Fruit fly (Drosophila melanogaster) whole organism, embryonic: ENCODE results near the gene par-6.

Experiments used
- Ada2b ChIP-seq: fragments of 200-800 bp; sonication (Bioruptor generic); IDR thresholded peaks from 2 replicates; pipeline ENCODE4 v1.3.6; 2022; ENCODE audit warnings: missing biosample characterization, missing genetic modification characterization
- Adf1 ChIP-seq: fragments of 200-800 bp; sonication (Bioruptor generic); IDR thresholded peaks from 2 replicates; pipeline ENCODE4 v1.3.6; 2022; ENCODE audit warnings: missing biosample characterization, missing genetic modification characterization
- Antp ChIP-seq: fragments of 200-800 bp; sonication (Bioruptor generic); optimal IDR thresholded peaks from 3 replicates; lab custom pipeline; 2016; ENCODE audit warnings: missing biosample characterization, missing genetic modification characterization
- Blimp-1 ChIP-seq: fragments of 200-800 bp; sonication (Bioruptor generic); optimal IDR thresholded peaks from 3 replicates; lab custom pipeline; 2018; ENCODE audit warnings: missing biosample characterization, missing genetic modification characterization, mild to moderate bottlenecking, moderate library complexity, missing genetic modification reagents
- CG10274 ChIP-seq: fragments of 200-800 bp; sonication (Bioruptor generic); optimal IDR thresholded peaks from 3 replicates; lab custom pipeline; 2017; ENCODE audit warnings: missing biosample characterization, mild to moderate bottlenecking, missing genetic modification characterization
- CG10366 ChIP-seq: fragments of 200-800 bp; sonication (Bioruptor generic); IDR thresholded peaks from 2 replicates; pipeline ENCODE4 v1.3.6; 2022; ENCODE audit warnings: missing biosample characterization, missing genetic modification characterization
- CG10462 ChIP-seq: fragments of 200-800 bp; sonication (Bioruptor generic); optimal IDR thresholded peaks from 2 replicates; lab custom pipeline; 2016; ENCODE audit warnings: missing biosample characterization, missing genetic modification characterization
- CG13123 ChIP-seq: fragments of 200-800 bp; sonication (Bioruptor generic); optimal IDR thresholded peaks from 2 replicates; lab custom pipeline; 2016; ENCODE audit warnings: missing biosample characterization, missing genetic modification characterization
- CG13424 ChIP-seq: fragments of 200-800 bp; sonication (Bioruptor generic); optimal IDR thresholded peaks from 2 replicates; lab custom pipeline; 2019; ENCODE audit warnings: missing biosample characterization, mild to moderate bottlenecking, missing genetic modification characterization, moderate library complexity
- CG13894 ChIP-seq: fragments of 200-800 bp; sonication (Bioruptor generic); optimal IDR thresholded peaks from 3 replicates; lab custom pipeline; 2018; ENCODE audit warnings: missing biosample characterization, mild to moderate bottlenecking, missing genetic modification characterization, moderate library complexity
- CG15601 ChIP-seq: fragments of 200-800 bp; sonication (Bioruptor generic); optimal IDR thresholded peaks from 3 replicates; lab custom pipeline; 2019; ENCODE audit warnings: missing biosample characterization, mild to moderate bottlenecking, missing genetic modification characterization, moderate library complexity
- CG1603 ChIP-seq: fragments of 200-800 bp; sonication (Bioruptor generic); optimal IDR thresholded peaks from 2 replicates; lab custom pipeline; 2019; ENCODE audit warnings: missing biosample characterization, mild to moderate bottlenecking, missing genetic modification characterization, moderate library complexity
- CG16813 ChIP-seq: fragments of 200-800 bp; sonication (Bioruptor generic); IDR thresholded peaks from 3 replicates; pipeline ENCODE4 v1.3.6; 2022; ENCODE audit warnings: missing biosample characterization, missing genetic modification characterization; ENCODE audit not compliant: partially characterized antibody
- CG17361 ChIP-seq: fragments of 200-800 bp; sonication (Bioruptor generic); IDR thresholded peaks from 3 replicates; pipeline ENCODE4 v1.3.6; 2022; ENCODE audit warnings: missing biosample characterization, missing genetic modification characterization
- CG2120 ChIP-seq: fragments of 200-800 bp; sonication (Bioruptor generic); optimal IDR thresholded peaks from 3 replicates; lab custom pipeline; 2016; ENCODE audit warnings: missing biosample characterization, missing genetic modification characterization
- CG3065 ChIP-seq: fragments of 200-800 bp; sonication (Bioruptor generic); optimal IDR thresholded peaks from 2 replicates; lab custom pipeline; 2016; ENCODE audit warnings: missing biosample characterization, missing genetic modification characterization
- CG31224 ChIP-seq: fragments of 200-800 bp; sonication (Bioruptor generic); IDR thresholded peaks from 2 replicates; pipeline ENCODE4 v1.3.6; 2022; ENCODE audit warnings: missing biosample characterization, missing genetic modification characterization
- CG33213 ChIP-seq: fragments of 200-800 bp; sonication (Bioruptor generic); optimal IDR thresholded peaks from 3 replicates; lab custom pipeline; 2016; ENCODE audit warnings: missing biosample characterization, missing genetic modification characterization
- CG3407 ChIP-seq: fragments of 200-800 bp; sonication (Bioruptor generic); optimal IDR thresholded peaks from 2 replicates; lab custom pipeline; 2018; ENCODE audit warnings: missing biosample characterization, mild to moderate bottlenecking, missing genetic modification characterization
- CG34376 ChIP-seq: fragments of 200-800 bp; sonication (Bioruptor generic); optimal IDR thresholded peaks from 2 replicates; lab custom pipeline; 2018; ENCODE audit warnings: missing biosample characterization, mild to moderate bottlenecking, missing genetic modification characterization
- CG6175 ChIP-seq: fragments of 200-800 bp; sonication (Bioruptor generic); IDR thresholded peaks from 3 replicates; pipeline ENCODE4 v1.3.6; 2022; ENCODE audit warnings: missing biosample characterization, missing genetic modification characterization
- CG6765 ChIP-seq: fragments of 200-800 bp; sonication (Bioruptor generic); optimal IDR thresholded peaks from 3 replicates; lab custom pipeline; 2017; ENCODE audit warnings: missing biosample characterization, mild to moderate bottlenecking, missing genetic modification characterization
- CG8290 ChIP-seq, 3 experiments: fragments of 200-800 bp; sonication (Bioruptor generic); optimal IDR thresholded peaks; 2 replicates each; lab custom pipeline; 2016 to 2019; ENCODE audit warnings: missing biosample characterization in 3 of 3, missing genetic modification characterization in 3 of 3, mild to moderate bottlenecking in 2 of 3, moderate library complexity in 1 of 3
- CG8924 ChIP-seq: fragments of 200-800 bp; optimal IDR thresholded peaks from 3 replicates; lab custom pipeline; 2019; ENCODE audit warnings: missing biosample characterization, mild to moderate bottlenecking, missing genetic modification characterization, moderate library complexity
- D19A ChIP-seq: fragments of 200-800 bp; optimal IDR thresholded peaks from 3 replicates; lab custom pipeline; 2019; ENCODE audit warnings: missing biosample characterization, mild to moderate bottlenecking, missing genetic modification characterization, moderate library complexity
- Dip2 ChIP-seq: fragments of 200-800 bp; sonication (Bioruptor generic); IDR thresholded peaks from 2 replicates; pipeline ENCODE4 v1.3.6; 2022; ENCODE audit warnings: missing biosample characterization, missing genetic modification characterization
- E2f1 ChIP-seq: fragments of 200-800 bp; sonication (Bioruptor generic); IDR thresholded peaks from 2 replicates; pipeline ENCODE4 v1.3.6; 2022; ENCODE audit warnings: missing biosample characterization, missing genetic modification characterization
- Ets65A ChIP-seq: fragments of 200-800 bp; sonication (Bioruptor generic); peaks from one replicate; lab custom pipeline; 2016; ENCODE audit warnings: missing biosample characterization, missing genetic modification characterization
- Max ChIP-seq: fragments of 200-800 bp; sonication (Bioruptor generic); optimal IDR thresholded peaks from 2 replicates; lab custom pipeline; 2016; ENCODE audit warnings: missing biosample characterization, mild to moderate bottlenecking, missing genetic modification characterization
- NfI ChIP-seq: fragments of 200-800 bp; sonication (Bioruptor generic); optimal IDR thresholded peaks from 3 replicates; lab custom pipeline; 2018; ENCODE audit warnings: missing biosample characterization, mild to moderate bottlenecking, missing genetic modification characterization, moderate library complexity
- Oaz ChIP-seq: fragments of 200-800 bp; sonication (Bioruptor generic); IDR thresholded peaks from 2 replicates; pipeline ENCODE4 v1.3.6; 2022; ENCODE audit warnings: missing biosample characterization, missing genetic modification characterization
- Rx ChIP-seq: fragments of 200-800 bp; sonication (Bioruptor generic); IDR thresholded peaks from 2 replicates; pipeline ENCODE4 v1.3.6; 2022; ENCODE audit warnings: missing biosample characterization, missing genetic modification characterization
- Six4 ChIP-seq: fragments of 200-800 bp; sonication (Bioruptor generic); optimal IDR thresholded peaks from 2 replicates; lab custom pipeline; 2016; ENCODE audit warnings: missing biosample characterization, missing genetic modification characterization
- ara ChIP-seq: fragments of 200-800 bp; sonication (Bioruptor generic); IDR thresholded peaks from 2 replicates; pipeline ENCODE4 v1.3.6; 2022; ENCODE audit warnings: missing biosample characterization, missing genetic modification characterization
- caup ChIP-seq: fragments of 200-800 bp; sonication (Bioruptor generic); optimal IDR thresholded peaks from 3 replicates; lab custom pipeline; 2017; ENCODE audit warnings: missing biosample characterization, mild to moderate bottlenecking, missing genetic modification characterization, moderate library complexity; ENCODE audit not compliant: severe bottlenecking
- fd102C ChIP-seq: fragments of 200-800 bp; sonication (Bioruptor generic); optimal IDR thresholded peaks from 2 replicates; lab custom pipeline; 2018; ENCODE audit warnings: missing biosample characterization, mild to moderate bottlenecking, missing genetic modification characterization, moderate library complexity
- fd96Cb ChIP-seq: fragments of 200-800 bp; sonication (Bioruptor generic); optimal IDR thresholded peaks from 2 replicates; lab custom pipeline; 2018; ENCODE audit warnings: missing biosample characterization, mild to moderate bottlenecking, missing genetic modification characterization, moderate library complexity
- gt ChIP-seq: fragments of 200-800 bp; sonication (Bioruptor generic); IDR thresholded peaks from 2 replicates; pipeline ENCODE4 v1.3.6; 2022; ENCODE audit warnings: missing biosample characterization, missing genetic modification characterization
- inv ChIP-seq: fragments of 200-800 bp; sonication (Bioruptor generic); IDR thresholded peaks from 2 replicates; pipeline ENCODE4 v1.3.6; 2022; ENCODE audit warnings: missing biosample characterization, missing genetic modification characterization; ENCODE audit not compliant: partially characterized antibody
- jing ChIP-seq: fragments of 200-800 bp; sonication (Bioruptor generic); optimal IDR thresholded peaks from 2 replicates; lab custom pipeline; 2018; ENCODE audit warnings: missing biosample characterization, mild to moderate bottlenecking, missing genetic modification characterization
- nau ChIP-seq: fragments of 200-800 bp; sonication (Bioruptor generic); optimal IDR thresholded peaks from 3 replicates; lab custom pipeline; 2017; ENCODE audit warnings: missing biosample characterization, mild to moderate bottlenecking, missing genetic modification characterization, missing genetic modification reagents
- phol ChIP-seq: fragments of 200-800 bp; sonication (Bioruptor generic); optimal IDR thresholded peaks from 3 replicates; lab custom pipeline; 2018; ENCODE audit warnings: missing biosample characterization, mild to moderate bottlenecking, missing genetic modification characterization, moderate library complexity
- pita ChIP-seq: fragments of 200-800 bp; sonication (Bioruptor generic); optimal IDR thresholded peaks from 2 replicates; lab custom pipeline; 2017; ENCODE audit warnings: missing biosample characterization, mild to moderate bottlenecking, missing genetic modification characterization
- rib ChIP-seq: fragments of 200-800 bp; sonication (Bioruptor generic); IDR thresholded peaks from 2 replicates; pipeline ENCODE4 v1.3.6; 2022; ENCODE audit warnings: missing biosample characterization, missing genetic modification characterization
- sens ChIP-seq: fragments of 200-800 bp; sonication (Bioruptor generic); peaks from one replicate; lab custom pipeline; 2016; ENCODE audit warnings: missing biosample characterization, missing genetic modification characterization
- shn ChIP-seq: fragments of 200-800 bp; sonication (Bioruptor generic); optimal IDR thresholded peaks from 3 replicates; lab custom pipeline; 2016; ENCODE audit warnings: missing biosample characterization, missing genetic modification characterization
- slp2 ChIP-seq: fragments of 200-800 bp; sonication (Bioruptor generic); optimal IDR thresholded peaks from 2 replicates; lab custom pipeline; 2016; ENCODE audit warnings: missing biosample characterization, missing genetic modification characterization
- sqz ChIP-seq: fragments of 200-800 bp; sonication (Bioruptor generic); optimal IDR thresholded peaks from 3 replicates; lab custom pipeline; 2018; ENCODE audit warnings: missing biosample characterization, mild to moderate bottlenecking, missing genetic modification characterization
- ssp ChIP-seq: fragments of 200-800 bp; sonication (Bioruptor generic); IDR thresholded peaks from 2 replicates; pipeline ENCODE4 v1.3.6; 2022; ENCODE audit warnings: missing biosample characterization, missing genetic modification characterization
- trh ChIP-seq: fragments of 200-800 bp; sonication (Bioruptor generic); optimal IDR thresholded peaks from 2 replicates; lab custom pipeline; 2016; ENCODE audit warnings: missing biosample characterization, missing genetic modification characterization
- zen ChIP-seq: fragments of 200-800 bp; sonication (Bioruptor generic); optimal IDR thresholded peaks from 3 replicates; lab custom pipeline; 2018; ENCODE audit warnings: missing biosample characterization, mild to moderate bottlenecking, missing genetic modification characterization, moderate library complexity

Gene par-6

DNA sequence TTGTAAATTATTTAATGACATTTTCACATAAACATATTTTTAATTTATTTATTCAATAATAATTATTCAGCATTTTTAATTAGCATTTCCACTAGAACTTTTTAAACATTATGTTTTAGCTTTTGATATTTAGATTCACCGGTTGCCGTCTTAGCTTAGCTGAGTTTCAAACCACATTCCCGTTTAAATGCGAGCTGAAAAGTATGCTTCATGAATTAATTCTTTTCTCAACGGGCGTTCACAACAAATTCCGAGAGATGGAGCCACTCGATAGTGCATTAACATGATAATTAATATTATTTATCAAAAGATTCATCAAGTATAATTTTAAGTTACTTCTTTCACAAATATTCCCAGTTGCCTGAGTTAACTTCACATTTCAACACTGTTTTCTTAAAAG, 7.5 kb upstream of the par-6 start (continued):
- TF ChIP-seq CG3065 (GFP tag; lab: Kevin White, UChicago) (no peak), trh (no peak), phol (no peak), CG16813 (GFP tag; lab: Robert Waterston, UW) (no peak), Antp (GFP tag; lab: Kevin White, UChicago) (no peak), nau (GFP tag; lab: Kevin White, UChicago) (no peak), CG33213 (no peak), caup (GFP tag; lab: Kevin White, UChicago) (no peak), E2f1 (GFP tag; lab: Robert Waterston, UW) (no peak), NfI (GFP tag; lab: Kevin White, UChicago) (no peak), Rx (GFP tag; lab: Robert Waterston, UW) (no peak), Ada2b (GFP tag; lab: Robert Waterston, UW) (no peak), Oaz (GFP tag; lab: Robert Waterston, UW) (no peak), jing (GFP tag; lab: Kevin White, UChicago) (no peak), sens (GFP tag; lab: Kevin White, UChicago) (peak; percentile 20), pita (GFP tag; lab: Kevin White, UChicago) (peak; percentile 74), rib (GFP tag; lab: Robert Waterston, UW) (no peak), Max (no peak), CG15601 (peak; percentile 3), CG2120 (GFP tag; lab: Kevin White, UChicago) (no peak), CG1603 (peak; percentile 22), CG6765 (no peak), CG10366 (GFP tag; lab: Robert Waterston, UW) (no peak), Adf1 (GFP tag; lab: Robert Waterston, UW) (no peak), ara (GFP tag; lab: Robert Waterston, UW) (no peak), CG10462 (GFP tag; lab: Kevin White, UChicago) (no peak), D19A (tag; lab: Kevin White, UChicago) (no peak), CG13123 (GFP tag; lab: Kevin White, UChicago) (no peak), CG13894 (tag; lab: Kevin White, UChicago) (peak; percentile 22), CG17361 (no peak), slp2 (GFP tag; lab: Kevin White, UChicago) (no peak), fd96Cb (tag; lab: Kevin White, UChicago) (no peak), CG34376 (GFP tag; lab: Kevin White, UChicago) (no peak), CG8290 (GFP tag; optimal IDR thresholded peaks at IDR 0.05; lab: Kevin White, UChicago) (no peak), CG8290 (tag; optimal IDR thresholded peaks at IDR 0.05; lab: Kevin White, UChicago) (peak in 1 of 2 experiments; percentile 44), inv (no peak), Six4 (GFP tag; lab: Kevin White, UChicago) (no peak), CG8924 (no peak), Blimp-1 (GFP tag; lab: Kevin White, UChicago) (no peak), CG10274 (GFP tag; lab: Kevin White, UChicago) (no peak), CG31224 (no peak), CG13424 (tag; lab: Kevin White, UChicago) (no peak), gt (GFP tag; lab: Robert Waterston, UW) (no peak), CG3407 (GFP tag; lab: Kevin White, UChicago) (no peak), Ets65A (GFP tag; lab: Kevin White, UChicago) (no peak), CG6175 (no peak), sqz (GFP tag; lab: Kevin White, UChicago) (no peak), ssp (GFP tag; lab: Robert Waterston, UW) (no peak), Dip2 (peak; percentile 89), shn (GFP tag; lab: Kevin White, UChicago) (no peak), fd102C (GFP tag; lab: Kevin White, UChicago) (no peak), zen (no peak)
